Fruit fly (Drosophila melanogaster): ENCODE results near the gene Pdp1.

Gene Pdp1

dm6 chr3L:7781353-7782050 is 85.7 kb downstream of the Pdp1 start (continued):
- TF ChIP-seq zen2 (GFP tag; IDR thresholded peaks at IDR 0.05; ENCODE audit: partially characterized antibody): peak; percentile 69; the same call in 2 of the 3 replicates
- no peak for TF ChIP-seq ewg (GFP tag; optimal IDR thresholded peaks at IDR 0.05)
- no peak for TF ChIP-seq CG11456 (GFP tag; IDR thresholded peaks at IDR 0.05)
- TF ChIP-seq z (GFP tag; IDR thresholded peaks at IDR 0.05): no peak
- no peak for TF ChIP-seq CG8388 (GFP tag; optimal IDR thresholded peaks at IDR 0.05)
- no peak for TF ChIP-seq Nf-YB (GFP tag; optimal IDR thresholded peaks at IDR 0.05)
- no peak for TF ChIP-seq wdn (GFP tag; IDR thresholded peaks at IDR 0.05)
- no peak for TF ChIP-seq phol (tag; optimal IDR thresholded peaks at IDR 0.05)
- TF ChIP-seq Rx (GFP tag; IDR thresholded peaks at IDR 0.05): no peak
- no peak for TF ChIP-seq oc (tag; optimal IDR thresholded peaks at IDR 0.05)
- TF ChIP-seq maf-S (GFP tag; optimal IDR thresholded peaks at IDR 0.05): no peak
- no peak for TF ChIP-seq Dfd (GFP tag; optimal IDR thresholded peaks at IDR 0.05)
- peak; percentile 12 for TF ChIP-seq Jarid2 (GFP tag; optimal IDR thresholded peaks at IDR 0.05)
- no peak for TF ChIP-seq CG18262 (tag; optimal IDR thresholded peaks at IDR 0.05)
- TF ChIP-seq CkIIα-i1 (GFP tag; IDR thresholded peaks at IDR 0.05): no peak
- TF ChIP-seq CG12155 (GFP tag; optimal IDR thresholded peaks at IDR 0.05): no peak
- TF ChIP-seq CG3281 (GFP tag; optimal IDR thresholded peaks at IDR 0.05): no peak
- no peak for TF ChIP-seq Dref (GFP tag; IDR thresholded peaks at IDR 0.05)
- no peak for TF ChIP-seq CG6689 (GFP tag; IDR thresholded peaks at IDR 0.05)
- TF ChIP-seq cg (GFP tag; optimal IDR thresholded peaks at IDR 0.05): peak; percentile 30
- TF ChIP-seq kay (GFP tag; optimal IDR thresholded peaks at IDR 0.05): no peak
- no peak for TF ChIP-seq CG2889 (GFP tag; IDR thresholded peaks at IDR 0.05)
- no peak for TF ChIP-seq CG7839 (tag; optimal IDR thresholded peaks at IDR 0.05)
- TF ChIP-seq CG12299 (tag; optimal IDR thresholded peaks at IDR 0.05): no peak
- no peak for TF ChIP-seq CG15269 (tag; optimal IDR thresholded peaks at IDR 0.05)
- TF ChIP-seq CG4820 (GFP tag; optimal IDR thresholded peaks at IDR 0.05): no peak
- TF ChIP-seq CG17359 (tag; optimal IDR thresholded peaks at IDR 0.05): no peak
- TF ChIP-seq prd (optimal IDR thresholded peaks at IDR 0.05): no peak
- no peak for TF ChIP-seq prd (GFP tag; IDR thresholded peaks at IDR 0.05)
- no peak for TF ChIP-seq CG32772 (GFP tag; IDR thresholded peaks at IDR 0.05)
- TF ChIP-seq ab (GFP tag; optimal IDR thresholded peaks at IDR 0.05): no peak
- TF ChIP-seq CG30020 (tag; optimal IDR thresholded peaks at IDR 0.05): no peak
- no peak for TF ChIP-seq CG5180 (GFP tag; optimal IDR thresholded peaks at IDR 0.05)
- TF ChIP-seq CG6254 (GFP tag; optimal IDR thresholded peaks at IDR 0.05): no peak
- TF ChIP-seq pan (optimal IDR thresholded peaks at IDR 0.05): no peak
- TF ChIP-seq pan (GFP tag; optimal IDR thresholded peaks at IDR 0.05 in 1 of 2, IDR thresholded peaks at IDR 0.05 in 1 of 2): no peak
- TF ChIP-seq CG1529 (GFP tag; optimal IDR thresholded peaks at IDR 0.05): no peak
- peak; percentile 50 for TF ChIP-seq sens (GFP tag)
- TF ChIP-seq H15 (GFP tag; IDR thresholded peaks at IDR 0.05): no peak
- no peak for TF ChIP-seq CG17385 (GFP tag; optimal IDR thresholded peaks at IDR 0.05)
- TF ChIP-seq E2f1 (GFP tag; IDR thresholded peaks at IDR 0.05): no peak
- TF ChIP-seq Camta (GFP tag; optimal IDR thresholded peaks at IDR 0.05): no peak
- no peak for TF ChIP-seq Dip3 (GFP tag; optimal IDR thresholded peaks at IDR 0.05)
- TF ChIP-seq sug (tag; optimal IDR thresholded peaks at IDR 0.05): no peak
- TF ChIP-seq CG8359 (GFP tag; optimal IDR thresholded peaks at IDR 0.05; ENCODE audit: borderline replicate concordance): peak; percentile 74
- no peak for TF ChIP-seq Spps (tag; optimal IDR thresholded peaks at IDR 0.05)
- TF ChIP-seq CG7271 (tag; optimal IDR thresholded peaks at IDR 0.05): no peak
- TF ChIP-seq CG4730 (GFP tag; IDR thresholded peaks at IDR 0.05): no peak
- TF ChIP-seq bowl (GFP tag; IDR thresholded peaks at IDR 0.05): no peak
- no peak for TF ChIP-seq CG8944 (GFP tag; optimal IDR thresholded peaks at IDR 0.05)
- peak; percentile 91 for TF ChIP-seq Trl (optimal IDR thresholded peaks at IDR 0.05)
- no peak for TF ChIP-seq Trl (GFP tag; optimal IDR thresholded peaks at IDR 0.05)
